Fruit fly (Drosophila melanogaster) whole organism, wandering third instar larva: ENCODE data around the gene CG1635.

Experiments
- Hr78 ChIP-seq: fragments of >200 bp; optimal IDR thresholded peaks from 2 replicates; lab custom pipeline; 2017; ENCODE audit warnings: missing biosample characterization, missing genetic modification characterization
- Hr83 ChIP-seq: fragments of 200-300 bp; sonication (Bioruptor generic); optimal IDR thresholded peaks from 2 replicates; lab custom pipeline; 2016; ENCODE audit warnings: missing biosample characterization, mild to moderate bottlenecking, missing genetic modification characterization, moderate library complexity; ENCODE audit not compliant: poor library complexity, severe bottlenecking
- br ChIP-seq: fragments of 200-800 bp; sonication (Bioruptor generic); optimal IDR thresholded peaks from 2 replicates; lab custom pipeline; 2016; ENCODE audit warnings: missing biosample characterization, missing genetic modification characterization
- lola ChIP-seq: fragments of >200 bp; optimal IDR thresholded peaks from 2 replicates; lab custom pipeline; 2017; ENCODE audit warnings: missing biosample characterization, missing genetic modification characterization
- pan ChIP-seq: fragments of >200 bp; optimal IDR thresholded peaks from 2 replicates; lab custom pipeline; 2017
- psq ChIP-seq: fragments of 200-800 bp; sonication (Bioruptor generic); optimal IDR thresholded peaks from 3 replicates; lab custom pipeline; 2017; ENCODE audit warnings: missing biosample characterization, mild to moderate bottlenecking, missing genetic modification characterization, moderate library complexity
- usp ChIP-seq: fragments of >200 bp; optimal IDR thresholded peaks from 2 replicates; lab custom pipeline; 2017; ENCODE audit warnings: missing biosample characterization, missing genetic modification characterization

dm6 chr3R:31603655-31604054, 15.2 kb downstream of the CG1635 start:
- TF ChIP-seq Hr83 (GFP tag; lab: Kevin White, UChicago) (no peak), psq (GFP tag; lab: Kevin White, UChicago) (no peak), br (GFP tag; lab: Kevin White, UChicago) (no peak), usp (GFP tag; lab: Kevin White, UChicago) (no peak), Hr78 (GFP tag; lab: Kevin White, UChicago) (no peak), lola (GFP tag; lab: Kevin White, UChicago) (no peak), pan (lab: Kevin White, UChicago) (no peak)
